Worm (Caenorhabditis elegans): ENCODE data around the gene H14N18.4.

H14N18.4 gene

ce11 chrV:8898756-8899155 is 30.0 kb downstream of the H14N18.4 start, which contains the start of gene frpr-13:
Gene frpr-13 (plus strand): TSS chrV:8899056.
- TF ChIP-seq snpc-4 (GFP tag; optimal IDR thresholded peaks at IDR 0.05), result no peak
- TF ChIP-seq snpc-4 (tag; optimal IDR thresholded peaks at IDR 0.05), result no peak
- no peak for TF ChIP-seq zfh-2 (GFP tag; conservative IDR thresholded peaks at IDR 0.05)
- TF ChIP-seq Y79H2A.3 (GFP tag; conservative IDR thresholded peaks at IDR 0.05), result no peak
- TF ChIP-seq tbx-9 (tag; optimal IDR thresholded peaks at IDR 0.05; ENCODE audit: borderline replicate concordance), result no peak
- no peak for TF ChIP-seq repo-1 (tag; optimal IDR thresholded peaks at IDR 0.05)
- TF ChIP-seq hlh-12 (tag; optimal IDR thresholded peaks at IDR 0.05), result no peak
- no peak for TF ChIP-seq gei-17 (GFP tag; optimal IDR thresholded peaks at IDR 0.05)
- no peak for TF ChIP-seq cebp-1 (GFP tag; IDR thresholded peaks at IDR 0.05)
- no peak for TF ChIP-seq cebp-1 (tag; optimal IDR thresholded peaks at IDR 0.05)

ce11 chrV:8897942-8898419 is 30.8 kb downstream of the H14N18.4 start, which contains the start of the genes his-17 and his-18:
Gene his-17 (minus strand): TSS chrV:8897992.
Gene his-18 (plus strand): TSS chrV:8898228.
- TF ChIP-seq F39B2.1 (GFP tag; IDR thresholded peaks at IDR 0.05) (peak; percentile 59; the same call in 1 of the 2 replicates), C06A6.2 (GFP tag; conservative IDR thresholded peaks at IDR 0.05) (0 out of 2 replicates have a peak, but pooled peaks have one; percentile 32)
